Fruit fly (Drosophila melanogaster): ENCODE data around the gene CG11585.

CG11585 gene

DNA sequence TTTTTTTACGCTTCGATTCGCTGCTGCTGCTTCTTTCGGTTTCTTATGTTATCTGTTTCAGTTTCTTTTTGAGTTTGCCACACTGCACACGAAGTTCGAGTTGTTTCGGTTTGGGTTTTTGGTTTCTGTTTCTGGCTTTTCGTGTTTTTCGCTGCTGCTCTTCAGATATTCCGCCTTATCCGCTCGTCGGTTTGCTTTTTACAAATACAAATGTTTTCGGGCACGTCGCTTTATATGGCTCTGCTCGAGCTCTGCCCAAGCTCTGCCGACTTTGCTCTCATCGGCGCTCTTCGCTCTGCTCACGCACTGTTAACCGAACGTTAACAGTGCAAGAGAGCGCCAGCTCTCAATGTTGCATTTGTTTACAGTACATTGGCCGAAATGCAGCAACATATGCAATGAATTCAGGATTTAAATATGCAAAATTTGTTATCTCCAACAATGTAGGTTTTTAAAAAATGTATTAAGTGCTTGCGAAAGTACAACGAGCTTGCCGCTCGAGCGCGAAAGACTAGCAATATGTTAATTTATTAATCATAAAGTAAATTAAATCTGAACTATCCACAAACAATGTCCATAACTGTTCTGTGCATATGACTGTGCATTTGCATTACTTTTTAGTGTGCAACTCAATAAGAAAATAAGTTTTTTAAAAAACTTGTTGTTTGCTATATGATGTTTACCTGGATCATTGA is 22.1 kb downstream of the CG11585 start (continued):
- TF ChIP-seq Rfx (GFP tag; IDR thresholded peaks at IDR 0.05) (peak; percentile 31; the same call in 1 of the 2 replicates), CG14441 (GFP tag; IDR thresholded peaks at IDR 0.05) (no peak; the same call in 1 of the 2 replicates), CG6654 (GFP tag; optimal IDR thresholded peaks at IDR 0.05) (no peak), ro (GFP tag; IDR thresholded peaks at IDR 0.05) (no peak), stc (GFP tag; IDR thresholded peaks at IDR 0.05) (no peak), CG12299 (tag; optimal IDR thresholded peaks at IDR 0.05) (no peak), pb (GFP tag; optimal IDR thresholded peaks at IDR 0.05) (no peak), CG17359 (tag; optimal IDR thresholded peaks at IDR 0.05) (no peak), CG8359 (GFP tag; optimal IDR thresholded peaks at IDR 0.05; ENCODE audit: borderline replicate concordance) (no peak), CG11504 (tag; optimal IDR thresholded peaks at IDR 0.05) (peak; percentile 28), lilli (GFP tag; optimal IDR thresholded peaks at IDR 0.05) (no peak), sens (GFP tag) (peak; percentile 39), CG9727 (GFP tag; optimal IDR thresholded peaks at IDR 0.05) (no peak), wdn (GFP tag; IDR thresholded peaks at IDR 0.05) (no peak), HmgZ (tag; optimal IDR thresholded peaks at IDR 0.05) (no peak), hbn (GFP tag; IDR thresholded peaks at IDR 0.05; ENCODE audit: partially characterized antibody) (no peak), dmrt11E (tag; optimal IDR thresholded peaks at IDR 0.05) (peak; percentile 11), cato (GFP tag; optimal IDR thresholded peaks at IDR 0.05; ENCODE audit: borderline replicate concordance) (no peak), Max (GFP tag; optimal IDR thresholded peaks at IDR 0.05) (no peak), Fer1 (GFP tag; optimal IDR thresholded peaks at IDR 0.05) (no peak), CG2116 (GFP tag; optimal IDR thresholded peaks at IDR 0.05) (peak; percentile 12), sc (optimal IDR thresholded peaks at IDR 0.05) (no peak), sc (GFP tag; optimal IDR thresholded peaks at IDR 0.05) (no peak), CG18011 (GFP tag; optimal IDR thresholded peaks at IDR 0.05) (no peak), lbe (GFP tag; optimal IDR thresholded peaks at IDR 0.05) (no peak), Usf (GFP tag; optimal IDR thresholded peaks at IDR 0.05) (no peak), nau (GFP tag; optimal IDR thresholded peaks at IDR 0.05) (no peak), Lpt (GFP tag; optimal IDR thresholded peaks at IDR 0.05) (no peak), lov (optimal IDR thresholded peaks at IDR 0.05) (no peak), lov (GFP tag; IDR thresholded peaks at IDR 0.05) (no peak), caup (GFP tag; optimal IDR thresholded peaks at IDR 0.05; ENCODE audit: severe bottlenecking) (peak; percentile 1), Hr3 (GFP tag; optimal IDR thresholded peaks at IDR 0.05) (no peak), gsb-n (tag; optimal IDR thresholded peaks at IDR 0.05) (no peak), Hr51 (GFP tag; optimal IDR thresholded peaks at IDR 0.05) (peak in 1 of 2 experiments; percentile 21), CG10431 (GFP tag; optimal IDR thresholded peaks at IDR 0.05) (peak; percentile 23), ind (GFP tag; optimal IDR thresholded peaks at IDR 0.05) (no peak), danr (GFP tag; IDR thresholded peaks at IDR 0.05) (no peak), Optix (GFP tag; IDR thresholded peaks at IDR 0.05) (no peak), CG3281 (GFP tag; optimal IDR thresholded peaks at IDR 0.05) (no peak), row (GFP tag; IDR thresholded peaks at IDR 0.05) (0 out of 3 replicates have a peak, but pooled peaks have one; percentile 13), Sox100B (GFP tag; optimal IDR thresholded peaks at IDR 0.05) (peak; percentile 14), CG15269 (tag; optimal IDR thresholded peaks at IDR 0.05) (no peak), Bteb2 (GFP tag; optimal IDR thresholded peaks at IDR 0.05) (no peak), tio (GFP tag; optimal IDR thresholded peaks at IDR 0.05) (peak; percentile 6), sima (GFP tag; optimal IDR thresholded peaks at IDR 0.05) (no peak), CG30403 (GFP tag; optimal IDR thresholded peaks at IDR 0.05) (peak; percentile 26), dati (GFP tag; IDR thresholded peaks at IDR 0.05) (no peak), CG17612 (GFP tag; IDR thresholded peaks at IDR 0.05) (no peak), CrebB (tag; optimal IDR thresholded peaks at IDR 0.05) (no peak), Gsc (GFP tag; IDR thresholded peaks at IDR 0.05) (no peak), fu2 (GFP tag; optimal IDR thresholded peaks at IDR 0.05) (no peak)
